Fruit fly (Drosophila melanogaster): ENCODE measurements around the gene bur.
A peak's percentile ranks its signal among the peaks of the same experiment; 100 is the strongest.

The bur gene

dm6 chr2L:21168295-21169159 is 11.0 kb downstream of the bur start, which contains the start of the genes mAcon1, CG43345 and CG43346 (continued):
- 0 out of 3 replicates have a peak, but pooled peaks have one; percentile 61 for TF ChIP-seq CG11456 (GFP tag; IDR thresholded peaks at IDR 0.05)
- peak; percentile 86 for TF ChIP-seq bigmax (GFP tag; optimal IDR thresholded peaks at IDR 0.05)
- peak; percentile 84 for TF ChIP-seq Atf-2 (GFP tag; optimal IDR thresholded peaks at IDR 0.05)
- TF ChIP-seq pfk (GFP tag; optimal IDR thresholded peaks at IDR 0.05), result peak; percentile 6
- no peak for TF ChIP-seq ac (GFP tag; optimal IDR thresholded peaks at IDR 0.05)
- TF ChIP-seq CG15514 (GFP tag; optimal IDR thresholded peaks at IDR 0.05), result peak; percentile 80
- peak; percentile 84 for TF ChIP-seq CG16815 (GFP tag; optimal IDR thresholded peaks at IDR 0.05)
- TF ChIP-seq CG17385 (GFP tag; optimal IDR thresholded peaks at IDR 0.05), result peak; percentile 75
- peak; percentile 92 for TF ChIP-seq CG10543 (GFP tag; optimal IDR thresholded peaks at IDR 0.05)
- peak; percentile 52; the same call in 3 of the 4 replicates for TF ChIP-seq Gug (GFP tag; IDR thresholded peaks at IDR 0.05)
- TF ChIP-seq trh (GFP tag; optimal IDR thresholded peaks at IDR 0.05), result peak; percentile 28
- peak; percentile 99 for TF ChIP-seq Ets65A (GFP tag)
- no peak for TF ChIP-seq amos (GFP tag; IDR thresholded peaks at IDR 0.05; ENCODE audit: partially characterized antibody)
- peak; percentile 51 for TF ChIP-seq btn (GFP tag; optimal IDR thresholded peaks at IDR 0.05)
- TF ChIP-seq Vsx1 (GFP tag; optimal IDR thresholded peaks at IDR 0.05), result no peak
- TF ChIP-seq toy (GFP tag; IDR thresholded peaks at IDR 0.05), result 0 out of 2 replicates have a peak, but pooled peaks have one; percentile 30
- no peak for TF ChIP-seq usp (GFP tag; optimal IDR thresholded peaks at IDR 0.05)
- no peak for TF ChIP-seq C15 (GFP tag; IDR thresholded peaks at IDR 0.05)
- TF ChIP-seq CG18764 (GFP tag; optimal IDR thresholded peaks at IDR 0.05), result peak; percentile 64
- peak; percentile 79 for TF ChIP-seq Atf3 (GFP tag; optimal IDR thresholded peaks at IDR 0.05)
- TF ChIP-seq CG32767 (GFP tag; IDR thresholded peaks at IDR 0.05), result peak; percentile 47; the same call in 1 of the 2 replicates
- TF ChIP-seq CG7786 (GFP tag; optimal IDR thresholded peaks at IDR 0.05), result peak; percentile 90
- TF ChIP-seq maf-S (GFP tag; optimal IDR thresholded peaks at IDR 0.05), result peak; percentile 78
- no peak for TF ChIP-seq ham (GFP tag; IDR thresholded peaks at IDR 0.05)
- peak; percentile 96 for TF ChIP-seq klu (GFP tag; IDR thresholded peaks at IDR 0.05)
- TF ChIP-seq lab (GFP tag; optimal IDR thresholded peaks at IDR 0.05), result no peak
- TF ChIP-seq sr (GFP tag; IDR thresholded peaks at IDR 0.05), result peak; percentile 76; the same call in 2 of the 3 replicates
- TF ChIP-seq CG6683 (GFP tag; optimal IDR thresholded peaks at IDR 0.05), result peak; percentile 67
- TF ChIP-seq Awh (GFP tag; IDR thresholded peaks at IDR 0.05), result no peak
- peak; percentile 68 for TF ChIP-seq CG8290 (GFP tag; optimal IDR thresholded peaks at IDR 0.05)
- TF ChIP-seq CG8290 (tag; optimal IDR thresholded peaks at IDR 0.05), result peak in 1 of 2 experiments; percentile 49
- no peak for TF ChIP-seq br (optimal IDR thresholded peaks at IDR 0.05)
- peak; percentile 69 for TF ChIP-seq twi (tag; optimal IDR thresholded peaks at IDR 0.05)
- TF ChIP-seq CG7271 (tag; optimal IDR thresholded peaks at IDR 0.05), result peak; percentile 8
- no peak for TF ChIP-seq D (optimal IDR thresholded peaks at IDR 0.05)
- peak; percentile 53 for TF ChIP-seq D (GFP tag; optimal IDR thresholded peaks at IDR 0.05)
- peak; percentile 35; the same call in 1 of the 2 replicates for TF ChIP-seq CG11085 (GFP tag; IDR thresholded peaks at IDR 0.05)
- peak; percentile 77 for TF ChIP-seq CG4328 (GFP tag; optimal IDR thresholded peaks at IDR 0.05)
- peak; percentile 62 for TF ChIP-seq org-1 (GFP tag; optimal IDR thresholded peaks at IDR 0.05)
- peak; percentile 65 for TF ChIP-seq tup (GFP tag; optimal IDR thresholded peaks at IDR 0.05)
- no peak for TF ChIP-seq unc-4 (GFP tag; IDR thresholded peaks at IDR 0.05; ENCODE audit: partially characterized antibody)
- TF ChIP-seq NK7.1 (GFP tag; optimal IDR thresholded peaks at IDR 0.05), result peak; percentile 81
- TF ChIP-seq CG9876 (GFP tag; optimal IDR thresholded peaks at IDR 0.05), result peak; percentile 70
- TF ChIP-seq CG14014 (GFP tag; IDR thresholded peaks at IDR 0.05), result peak; percentile 75
- no peak for TF ChIP-seq gcm (GFP tag; optimal IDR thresholded peaks at IDR 0.05)
- peak; percentile 75 for TF ChIP-seq zen (tag; optimal IDR thresholded peaks at IDR 0.05)
- peak; percentile 98 for TF ChIP-seq CG10267 (tag; optimal IDR thresholded peaks at IDR 0.05)
- TF ChIP-seq CG5953 (GFP tag; IDR thresholded peaks at IDR 0.05), result no peak; the same call in 1 of the 2 replicates
- TF ChIP-seq Meics (GFP tag; optimal IDR thresholded peaks at IDR 0.05), result peak; percentile 83
- TF ChIP-seq mld (GFP tag; IDR thresholded peaks at IDR 0.05; ENCODE audit: partially characterized antibody), result no peak

Data from whole organism, embryonic.